Worm (Caenorhabditis elegans) whole organism, L4 larva: ENCODE measurements around the gene nkb-2.
A peak's percentile ranks its signal among the peaks of the same experiment; 100 is the strongest.

Experiments
- F49E8.2 ChIP-seq: sonication (generic microtip); optimal IDR thresholded peaks from 2 replicates; lab custom pipeline; 2016; ENCODE audit warnings: missing compliant biosample characterization, mild to moderate bottlenecking, missing genetic modification characterization, borderline replicate concordance
- T26A8.4 ChIP-seq: fragments of 200-800 bp; sonication (Bioruptor generic); IDR thresholded peaks from 2 replicates; pipeline ENCODE4 v1.3.6; 2022; ENCODE audit warnings: missing genetic modification characterization, missing compliant biosample characterization
- aha-1 ChIP-seq: fragments of 150-350 bp; peaks from one replicate; lab custom pipeline; 2014; ENCODE audit warnings: missing biosample characterization, missing genetic modification characterization
- ama-1 ChIP-seq: fragments of 150-350 bp; optimal IDR thresholded peaks from 2 replicates; lab custom pipeline; 2014; ENCODE audit warnings: inconsistent platforms, mixed read lengths
- attf-4 ChIP-seq: sonication (generic microtip); optimal IDR thresholded peaks from 3 replicates; lab custom pipeline; 2017; ENCODE audit warnings: missing biosample characterization, missing genetic modification characterization
- ceh-20 ChIP-seq: fragments of 200-800 bp; sonication (Bioruptor generic); IDR thresholded peaks from 2 replicates; pipeline ENCODE4 v1.3.6; 2022; ENCODE audit warnings: missing genetic modification reagents, missing genetic modification characterization, missing compliant biosample characterization
- ceh-82 ChIP-seq: sonication (generic microtip); optimal IDR thresholded peaks from 2 replicates; lab custom pipeline; 2017; ENCODE audit warnings: missing biosample characterization, missing genetic modification characterization
- egl-43 ChIP-seq: fragments of 200-800 bp; sonication (Bioruptor generic); IDR thresholded peaks from 2 replicates; pipeline ENCODE4 v1.3.6; 2022; ENCODE audit warnings: missing genetic modification reagents, missing genetic modification characterization, missing compliant biosample characterization
- fos-1 ChIP-seq: fragments of 150-350 bp; optimal IDR thresholded peaks from 2 replicates; lab custom pipeline; 2014; ENCODE audit warnings: missing biosample characterization, missing genetic modification characterization
- gei-8 ChIP-seq: fragments of 200-800 bp; sonication (Bioruptor generic); optimal IDR thresholded peaks from 2 replicates; lab custom pipeline; 2018; ENCODE audit warnings: mild to moderate bottlenecking, missing genetic modification characterization, missing compliant biosample characterization
- nhr-6 ChIP-seq: fragments of 150-350 bp; optimal IDR thresholded peaks from 2 replicates; lab custom pipeline; 2014; ENCODE audit warnings: missing biosample characterization, missing genetic modification characterization
- nhr-76 ChIP-seq: fragments of 150-350 bp; optimal IDR thresholded peaks from 2 replicates; lab custom pipeline; 2014; ENCODE audit warnings: missing biosample characterization, missing genetic modification characterization
- pqm-1 ChIP-seq: sonication (generic microtip); optimal IDR thresholded peaks from 2 replicates; lab custom pipeline; 2017; ENCODE audit warnings: missing biosample characterization, missing genetic modification characterization

DNA sequence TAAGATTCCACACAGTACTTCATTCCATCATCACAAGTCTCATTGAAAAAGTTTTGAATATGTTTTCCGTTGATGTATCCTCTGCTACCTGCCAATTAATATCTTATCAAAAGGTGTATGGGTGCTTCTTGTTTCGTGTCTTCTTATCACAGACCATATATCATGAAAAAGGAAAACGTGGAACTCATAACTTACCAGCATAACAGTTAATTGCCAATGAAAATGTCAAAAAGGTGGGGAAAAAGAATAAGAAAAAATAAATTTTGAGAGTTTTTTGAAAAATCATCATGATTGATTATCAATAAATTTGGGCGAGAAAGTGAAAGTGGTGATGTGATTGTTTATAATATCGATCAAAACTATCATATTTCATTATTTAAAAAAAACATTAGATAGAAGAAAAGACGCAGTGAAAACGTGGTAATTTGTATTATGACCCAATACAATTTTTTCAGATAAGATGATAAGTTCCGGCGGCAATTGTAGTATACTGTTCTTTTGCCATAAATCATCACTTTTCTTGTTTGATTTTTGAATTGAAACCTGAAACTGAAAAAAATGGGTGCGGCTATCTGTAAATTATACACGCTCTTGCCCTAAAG lies 40.3 kb downstream of the nkb-2 start, which contains the start of gene F56C4.4:
- TF ChIP-seq pqm-1 (tag; lab: Kevin White, UChicago), result peak; percentile 35
- TF ChIP-seq attf-4 (tag; lab: Kevin White, UChicago), result no peak
- TF ChIP-seq nhr-76 (tag; lab: Kevin White, UChicago), result no peak
- peak; percentile 76 for TF ChIP-seq ceh-20 (GFP tag; lab: Robert Waterston, UW)
- TF ChIP-seq aha-1 (tag; lab: Kevin White, UChicago), result peak; percentile 20
- no peak for TF ChIP-seq fos-1 (tag; lab: Kevin White, UChicago)
- no peak for TF ChIP-seq ama-1 (lab: Kevin White, UChicago)
- no peak for TF ChIP-seq nhr-6 (tag; lab: Kevin White, UChicago)
- no peak for TF ChIP-seq gei-8 (GFP tag; lab: Kevin White, UChicago)
- TF ChIP-seq F49E8.2 (tag; lab: Kevin White, UChicago), result no peak
- TF ChIP-seq ceh-82, result no peak
- TF ChIP-seq T26A8.4 (GFP tag; lab: Robert Waterston, UW), result no peak
- TF ChIP-seq egl-43, result no peak
